Fruit fly (Drosophila melanogaster) Kc167 (cell line): ENCODE data around the gene Ocho.

Source experiments
- Sin3A ChIP-seq: fragments of >200 bp; optimal IDR thresholded peaks from 2 replicates; lab custom pipeline; 2018; ENCODE audit warnings: missing external identifiers
- h ChIP-seq: fragments of >200 bp; optimal IDR thresholded peaks from 3 replicates; lab custom pipeline; 2018; ENCODE audit warnings: missing external identifiers
- insv ChIP-seq: fragments of >200 bp; optimal IDR thresholded peaks from 3 replicates; lab custom pipeline; 2018; ENCODE audit warnings: missing external identifiers
- psq ChIP-seq: fragments of >200 bp; optimal IDR thresholded peaks from 2 replicates; lab custom pipeline; 2017; ENCODE audit warnings: missing external identifiers
- ttk ChIP-seq: sonication (Bioruptor generic); optimal IDR thresholded peaks from 2 replicates; lab custom pipeline; 2017; ENCODE audit warnings: missing external identifiers

DNA sequence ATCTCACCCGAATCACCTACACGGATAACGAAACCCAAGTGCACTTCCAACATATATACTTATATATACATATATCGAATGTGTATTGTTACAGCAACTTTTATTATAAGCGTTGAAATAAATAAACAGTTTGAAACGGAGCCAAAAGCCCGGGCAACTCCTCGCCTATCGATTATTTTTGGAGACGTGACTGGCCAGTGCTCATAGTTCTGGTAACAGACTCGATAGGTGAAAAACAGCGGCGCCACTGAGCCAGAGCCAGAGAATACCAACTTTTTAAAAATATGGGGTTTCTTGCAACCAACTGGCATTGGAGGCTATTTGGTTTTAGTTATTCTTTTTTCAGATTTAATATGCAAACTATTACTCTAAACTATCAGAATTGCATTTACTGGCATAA lies 31.9 kb upstream of the Ocho start:
- no peak for TF ChIP-seq h
- no peak for TF ChIP-seq Sin3A (lab: Kevin White, UChicago)
- no peak for TF ChIP-seq psq
- TF ChIP-seq ttk, result no peak
- TF ChIP-seq insv (lab: Kevin White, UChicago), result no peak
